Fruit fly (Drosophila melanogaster): ENCODE results near the gene CG15578.

CG15578 gene

DNA sequence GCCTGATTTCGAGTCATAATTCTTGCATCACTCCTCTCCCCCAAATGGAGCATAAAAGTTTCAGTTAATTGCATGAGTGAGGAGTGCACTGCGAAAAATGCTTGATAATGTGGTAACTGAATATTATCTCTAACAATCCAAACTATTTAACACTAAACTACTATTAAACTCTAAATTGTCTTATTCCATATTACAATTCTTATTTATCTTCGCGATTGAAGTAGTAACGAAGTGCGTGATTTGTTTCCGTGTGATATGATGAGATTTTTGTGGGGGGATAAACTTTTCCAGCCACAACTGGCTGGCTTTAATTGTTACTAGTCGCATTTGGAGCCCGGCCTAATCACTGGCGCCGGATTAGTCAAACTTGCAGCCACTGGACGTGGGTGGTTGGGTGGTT, 13.4 kb downstream of the CG15578 start (continued):
- TF ChIP-seq CG32767 (GFP tag; IDR thresholded peaks at IDR 0.05) (no peak), row (GFP tag; IDR thresholded peaks at IDR 0.05) (peak; percentile 37), CG7357 (GFP tag; IDR thresholded peaks at IDR 0.05) (no peak), Med (GFP tag) (peak; percentile 61), Scr (GFP tag; IDR thresholded peaks at IDR 0.05; ENCODE audit: partially characterized antibody) (no peak), cad (GFP tag; optimal IDR thresholded peaks at IDR 0.05) (no peak), Ptx1 (GFP tag; IDR thresholded peaks at IDR 0.05) (0 out of 2 replicates have a peak, but pooled peaks have one; percentile 23), Blimp-1 (GFP tag; optimal IDR thresholded peaks at IDR 0.05) (no peak), wdn (GFP tag; IDR thresholded peaks at IDR 0.05) (no peak), tgo (GFP tag; IDR thresholded peaks at IDR 0.05) (no peak), CG11093 (GFP tag; IDR thresholded peaks at IDR 0.05) (no peak), CG31365 (tag; optimal IDR thresholded peaks at IDR 0.05) (no peak), Oaz (GFP tag; IDR thresholded peaks at IDR 0.05) (no peak), HLH4C (GFP tag; IDR thresholded peaks at IDR 0.05; ENCODE audit: partially characterized antibody) (no peak), CG16813 (GFP tag; IDR thresholded peaks at IDR 0.05; ENCODE audit: partially characterized antibody) (no peak), abd-A (tag; optimal IDR thresholded peaks at IDR 0.05) (no peak), CG17359 (tag; optimal IDR thresholded peaks at IDR 0.05) (no peak), kah (GFP tag; optimal IDR thresholded peaks at IDR 0.05) (no peak), HLHmδ (GFP tag; optimal IDR thresholded peaks at IDR 0.05) (no peak), CG8944 (GFP tag; optimal IDR thresholded peaks at IDR 0.05) (no peak), Opbp (GFP tag; IDR thresholded peaks at IDR 0.05; ENCODE audit: partially characterized antibody) (no peak), Elba2 (GFP tag; optimal IDR thresholded peaks at IDR 0.05) (no peak), Adf1 (GFP tag; IDR thresholded peaks at IDR 0.05) (no peak), chm (GFP tag; IDR thresholded peaks at IDR 0.05) (no peak), CG42726 (GFP tag; IDR thresholded peaks at IDR 0.05; ENCODE audit: partially characterized antibody) (no peak), D (optimal IDR thresholded peaks at IDR 0.05) (no peak), D (GFP tag; optimal IDR thresholded peaks at IDR 0.05) (no peak), schlank (tag; optimal IDR thresholded peaks at IDR 0.05) (no peak)

DNA sequence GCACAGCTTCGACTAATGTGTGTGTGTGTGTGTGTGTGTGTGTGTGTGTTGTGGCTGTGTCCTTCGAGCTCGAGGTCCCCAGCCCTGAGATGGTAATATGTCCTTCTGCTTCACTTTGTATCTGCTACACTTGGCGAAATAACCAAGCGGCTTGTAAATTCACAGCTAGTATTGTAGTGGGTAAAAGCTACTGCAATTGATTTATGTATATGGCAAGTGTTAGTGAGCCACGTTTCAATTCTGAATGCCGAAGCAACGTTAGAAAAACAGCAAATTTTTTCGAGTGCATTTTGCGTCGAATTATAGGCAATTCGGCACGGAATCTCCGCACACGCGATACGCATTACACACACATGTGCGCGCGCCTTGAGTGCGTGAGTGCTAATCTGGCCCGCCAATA, 15.1 kb downstream of the CG15578 start:
- TF ChIP-seq sc (optimal IDR thresholded peaks at IDR 0.05) (no peak), sc (GFP tag; optimal IDR thresholded peaks at IDR 0.05) (no peak), ara (GFP tag; IDR thresholded peaks at IDR 0.05) (peak; percentile 45; the same call in 1 of the 2 replicates), klu (GFP tag; IDR thresholded peaks at IDR 0.05) (0 out of 2 replicates have a peak, but pooled peaks have one; percentile 41), wek (GFP tag; optimal IDR thresholded peaks at IDR 0.05) (peak; percentile 22), YL-1 (GFP tag; optimal IDR thresholded peaks at IDR 0.05) (no peak), CG14014 (GFP tag; IDR thresholded peaks at IDR 0.05) (0 out of 2 replicates have a peak, but pooled peaks have one; percentile 38), Side (GFP tag; optimal IDR thresholded peaks at IDR 0.05) (peak; percentile 40), CG7786 (GFP tag; optimal IDR thresholded peaks at IDR 0.05) (peak; percentile 36), D19A (tag; optimal IDR thresholded peaks at IDR 0.05) (peak; percentile 22), CG8924 (tag; optimal IDR thresholded peaks at IDR 0.05) (peak; percentile 39), z (GFP tag; IDR thresholded peaks at IDR 0.05) (no peak), CG8281 (tag; optimal IDR thresholded peaks at IDR 0.05) (no peak), CG14710 (tag; optimal IDR thresholded peaks at IDR 0.05) (peak; percentile 10), CG15514 (GFP tag; optimal IDR thresholded peaks at IDR 0.05) (peak; percentile 36), CG9932 (GFP tag; IDR thresholded peaks at IDR 0.05) (0 out of 2 replicates have a peak, but pooled peaks have one; percentile 33), CG30020 (tag; optimal IDR thresholded peaks at IDR 0.05) (no peak), Meics (GFP tag; optimal IDR thresholded peaks at IDR 0.05) (peak; percentile 65), CG7745 (tag; optimal IDR thresholded peaks at IDR 0.05) (no peak), CG42726 (GFP tag; IDR thresholded peaks at IDR 0.05; ENCODE audit: partially characterized antibody) (no peak), salm (tag; optimal IDR thresholded peaks at IDR 0.05) (no peak), NK7.1 (GFP tag; optimal IDR thresholded peaks at IDR 0.05) (no peak), da (GFP tag; optimal IDR thresholded peaks at IDR 0.05) (no peak), ems (GFP tag; optimal IDR thresholded peaks at IDR 0.05) (peak; percentile 6), CG12659 (GFP tag; optimal IDR thresholded peaks at IDR 0.05) (peak; percentile 21), CG12155 (GFP tag; optimal IDR thresholded peaks at IDR 0.05) (peak; percentile 26)

Measured in whole organism, embryonic.